Fruit fly (Drosophila melanogaster): ENCODE measurements around the gene GatA.

GatA gene

dm6 chr3R:19014742-19015422 is 13.8 kb downstream of the GatA start (continued):
- TF ChIP-seq ken (GFP tag; IDR thresholded peaks at IDR 0.05), result 0 out of 3 replicates have a peak, but pooled peaks have one; percentile 43
- no peak for TF ChIP-seq otp (GFP tag; IDR thresholded peaks at IDR 0.05)
- no peak for TF ChIP-seq CG17568 (GFP tag; optimal IDR thresholded peaks at IDR 0.05)
- peak; percentile 17 for TF ChIP-seq CG3065 (GFP tag; optimal IDR thresholded peaks at IDR 0.05)
- no peak for TF ChIP-seq cato (GFP tag; optimal IDR thresholded peaks at IDR 0.05; ENCODE audit: borderline replicate concordance)
- TF ChIP-seq tup (GFP tag; optimal IDR thresholded peaks at IDR 0.05), result no peak
- TF ChIP-seq CG9727 (GFP tag; optimal IDR thresholded peaks at IDR 0.05), result peak; percentile 25
- no peak for TF ChIP-seq Sin3A (optimal IDR thresholded peaks at IDR 0.05)
- TF ChIP-seq ERR (GFP tag; optimal IDR thresholded peaks at IDR 0.05), result no peak
- no peak for TF ChIP-seq kah (GFP tag; optimal IDR thresholded peaks at IDR 0.05)
- TF ChIP-seq Elba2 (GFP tag; optimal IDR thresholded peaks at IDR 0.05), result no peak
- TF ChIP-seq CG10147 (GFP tag; optimal IDR thresholded peaks at IDR 0.05), result peak; percentile 15
- no peak for TF ChIP-seq HLH54F (GFP tag; optimal IDR thresholded peaks at IDR 0.05)
- TF ChIP-seq Trl (optimal IDR thresholded peaks at IDR 0.05), result no peak
- no peak for TF ChIP-seq Trl (GFP tag; optimal IDR thresholded peaks at IDR 0.05)
- no peak for TF ChIP-seq Hmr (GFP tag; optimal IDR thresholded peaks at IDR 0.05)
- no peak for TF ChIP-seq fd3F (GFP tag; optimal IDR thresholded peaks at IDR 0.05)
- TF ChIP-seq ara (GFP tag; IDR thresholded peaks at IDR 0.05), result peak; percentile 38; the same call in 1 of the 2 replicates
- no peak for TF ChIP-seq MESR4 (GFP tag; optimal IDR thresholded peaks at IDR 0.05)
- no peak for TF ChIP-seq CG17912 (GFP tag; optimal IDR thresholded peaks at IDR 0.05)
- TF ChIP-seq MBD-R2 (GFP tag; IDR thresholded peaks at IDR 0.05), result no peak
- peak; percentile 58 for TF ChIP-seq CG2875 (GFP tag; optimal IDR thresholded peaks at IDR 0.05)
- peak; percentile 46 for TF ChIP-seq dmrt11E (tag; optimal IDR thresholded peaks at IDR 0.05)
- peak; percentile 70 for TF ChIP-seq dmrt99B (tag; optimal IDR thresholded peaks at IDR 0.05)
- no peak for TF ChIP-seq CG12155 (GFP tag; optimal IDR thresholded peaks at IDR 0.05)
- no peak for TF ChIP-seq sr (GFP tag; IDR thresholded peaks at IDR 0.05)
- TF ChIP-seq CG11695 (GFP tag; IDR thresholded peaks at IDR 0.05), result 0 out of 3 replicates have a peak, but pooled peaks have one; percentile 35
- TF ChIP-seq da (GFP tag; optimal IDR thresholded peaks at IDR 0.05), result no peak
- TF ChIP-seq CG3838 (GFP tag; optimal IDR thresholded peaks at IDR 0.05), result no peak
- TF ChIP-seq Ada2b (GFP tag; IDR thresholded peaks at IDR 0.05), result peak; percentile 8; the same call in 1 of the 2 replicates
- TF ChIP-seq cad (GFP tag; optimal IDR thresholded peaks at IDR 0.05), result peak; percentile 38
- TF ChIP-seq trh (GFP tag; optimal IDR thresholded peaks at IDR 0.05), result no peak
- no peak for TF ChIP-seq Ets97D (GFP tag; optimal IDR thresholded peaks at IDR 0.05)
- no peak for TF ChIP-seq esg (GFP tag; conservative IDR thresholded peaks at IDR 0.05)
- peak; percentile 69 for TF ChIP-seq nmo (GFP tag; optimal IDR thresholded peaks at IDR 0.05)
- 0 out of 3 replicates have a peak, but pooled peaks have one; percentile 38 for TF ChIP-seq gce (GFP tag; IDR thresholded peaks at IDR 0.05)
- TF ChIP-seq shn (GFP tag; optimal IDR thresholded peaks at IDR 0.05), result no peak
- no peak for TF ChIP-seq CG14441 (GFP tag; IDR thresholded peaks at IDR 0.05)
- TF ChIP-seq Dip2 (GFP tag; IDR thresholded peaks at IDR 0.05), result no peak
- peak; percentile 72 for TF ChIP-seq Blimp-1 (GFP tag; optimal IDR thresholded peaks at IDR 0.05)
- TF ChIP-seq CG1024 (GFP tag; IDR thresholded peaks at IDR 0.05), result peak; percentile 58
- peak; percentile 25 for TF ChIP-seq CG4820 (GFP tag; optimal IDR thresholded peaks at IDR 0.05)
- TF ChIP-seq sens-2 (GFP tag; IDR thresholded peaks at IDR 0.05), result no peak
- TF ChIP-seq CG4404 (GFP tag; IDR thresholded peaks at IDR 0.05), result no peak
- no peak for TF ChIP-seq Abd-B (GFP tag; optimal IDR thresholded peaks at IDR 0.05)
- TF ChIP-seq CG4282 (GFP tag; optimal IDR thresholded peaks at IDR 0.05), result no peak
- no peak for TF ChIP-seq CG6791 (GFP tag; IDR thresholded peaks at IDR 0.05; ENCODE audit: partially characterized antibody)
- peak in 1 of 2 experiments; percentile 31 for TF ChIP-seq Hr51 (GFP tag; optimal IDR thresholded peaks at IDR 0.05)
- TF ChIP-seq Gsc (GFP tag; IDR thresholded peaks at IDR 0.05), result no peak
- 0 out of 3 replicates have a peak, but pooled peaks have one; percentile 30 for TF ChIP-seq z (GFP tag; IDR thresholded peaks at IDR 0.05)
- TF ChIP-seq p53 (GFP tag; optimal IDR thresholded peaks at IDR 0.05), result no peak
